Worm (Caenorhabditis elegans) whole organism, early embryonic: ENCODE measurements around the gene Y47D7A.19.

Source experiments
- F13C5.2 ChIP-seq: sonication (generic microtip); optimal IDR thresholded peaks from 2 replicates; lab custom pipeline; 2017; ENCODE audit warnings: mild to moderate bottlenecking, missing genetic modification characterization, inconsistent platforms, missing compliant biosample characterization
- ama-1 ChIP-seq: fragments of 150-350 bp; optimal IDR thresholded peaks from 2 replicates; lab custom pipeline; 2014
- ceh-36 ChIP-seq: sonication (generic microtip); optimal IDR thresholded peaks from 2 replicates; lab custom pipeline; 2016; ENCODE audit warnings: missing genetic modification characterization, inconsistent platforms, missing compliant biosample characterization
- hmbx-1 ChIP-seq: sonication (generic microtip); optimal IDR thresholded peaks from 2 replicates; lab custom pipeline; 2016; ENCODE audit warnings: mild to moderate bottlenecking, missing genetic modification characterization, missing compliant biosample characterization
- hmg-4 ChIP-seq: fragments of 200-800 bp; sonication (Bioruptor generic); optimal IDR thresholded peaks from 2 replicates; lab custom pipeline; 2018; ENCODE audit warnings: mild to moderate bottlenecking, missing genetic modification characterization, missing compliant biosample characterization
- hnd-1 ChIP-seq: sonication (generic microtip); optimal IDR thresholded peaks from 2 replicates; lab custom pipeline; 2016; ENCODE audit warnings: missing genetic modification characterization, missing compliant biosample characterization
- pes-1 ChIP-seq: fragments of 200-800 bp; sonication (Bioruptor generic); IDR thresholded peaks from 2 replicates; pipeline ENCODE4 v1.3.6; 2022; ENCODE audit warnings: missing genetic modification reagents, missing genetic modification characterization, missing compliant biosample characterization
- sea-1 ChIP-seq: fragments of 200-800 bp; sonication (Bioruptor generic); conservative IDR thresholded peaks from 2 replicates; pipeline ENCODE4 v1.3.6; 2022; ENCODE audit warnings: missing genetic modification characterization, missing compliant biosample characterization

DNA sequence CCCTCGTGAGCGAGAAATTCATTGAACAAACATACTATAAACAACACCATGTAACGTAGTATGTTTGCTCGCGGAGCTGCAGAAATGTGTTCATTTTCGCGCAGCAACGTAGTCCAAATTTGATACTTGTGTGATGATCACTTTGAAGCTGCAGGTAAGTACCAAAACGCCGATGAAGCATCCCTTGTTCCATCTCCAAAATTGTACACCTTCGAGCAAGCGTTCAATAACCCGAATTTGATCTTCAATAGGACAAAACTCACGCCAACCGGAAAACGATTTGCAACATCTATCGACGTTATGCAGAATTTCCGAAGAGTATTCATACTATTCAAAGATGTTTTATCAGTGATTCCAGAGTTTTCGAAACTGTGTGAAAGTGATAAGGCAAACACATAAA lies 13.5 kb upstream of the Y47D7A.19 start, which contains the start of gene Y47D7A.3:
- TF ChIP-seq hnd-1 (no peak), ama-1 (no peak), hmg-4 (no peak), hmbx-1 (no peak), ceh-36 (tag; lab: Kevin White, UChicago) (no peak), F13C5.2 (no peak), pes-1 (GFP tag; lab: Robert Waterston, UW) (no peak), sea-1 (GFP tag; lab: Robert Waterston, UW) (no peak)
